Fruit fly (Drosophila melanogaster) whole organism, embryonic: Measurements from ENCODE around the gene Fatp1.

Experiments used
- Atf6 ChIP-seq: fragments of 200-800 bp; sonication (Bioruptor generic); IDR thresholded peaks from 2 replicates; pipeline ENCODE4 v1.3.6; 2022; ENCODE audit warnings: missing biosample characterization, missing genetic modification characterization
- CG10462 ChIP-seq: fragments of 200-800 bp; sonication (Bioruptor generic); optimal IDR thresholded peaks from 2 replicates; lab custom pipeline; 2016; ENCODE audit warnings: missing biosample characterization, missing genetic modification characterization
- CG11456 ChIP-seq: fragments of 200-800 bp; sonication (Bioruptor generic); IDR thresholded peaks from 3 replicates; pipeline ENCODE4 v1.3.6; 2022; ENCODE audit warnings: missing biosample characterization, missing genetic modification characterization
- CG11723 ChIP-seq: fragments of 200-800 bp; sonication (Bioruptor generic); optimal IDR thresholded peaks from 2 replicates; lab custom pipeline; 2017; ENCODE audit warnings: missing biosample characterization, mild to moderate bottlenecking, missing genetic modification characterization
- CG12219 ChIP-seq: fragments of 200-800 bp; sonication (Bioruptor generic); optimal IDR thresholded peaks from 3 replicates; lab custom pipeline; 2018; ENCODE audit warnings: missing biosample characterization, mild to moderate bottlenecking, missing genetic modification characterization
- CG1233 ChIP-seq: fragments of 200-800 bp; sonication (Bioruptor generic); optimal IDR thresholded peaks from 4 replicates; lab custom pipeline; 2018; ENCODE audit warnings: missing biosample characterization, mild to moderate bottlenecking, missing genetic modification characterization
- CG13287 ChIP-seq: fragments of 200-800 bp; sonication (Bioruptor generic); IDR thresholded peaks from 2 replicates; pipeline ENCODE4 v1.3.6; 2022; ENCODE audit warnings: missing biosample characterization, missing genetic modification characterization; ENCODE audit not compliant: partially characterized antibody
- CG13424 ChIP-seq: fragments of 200-800 bp; sonication (Bioruptor generic); optimal IDR thresholded peaks from 2 replicates; lab custom pipeline; 2019; ENCODE audit warnings: missing biosample characterization, mild to moderate bottlenecking, missing genetic modification characterization, moderate library complexity
- CG14014 ChIP-seq: fragments of 200-800 bp; sonication (Bioruptor generic); IDR thresholded peaks from 2 replicates; pipeline ENCODE4 v1.3.6; 2022; ENCODE audit warnings: missing biosample characterization, missing genetic modification characterization
- CG14441 ChIP-seq: fragments of 200-800 bp; sonication (Bioruptor generic); IDR thresholded peaks from 2 replicates; pipeline ENCODE4 v1.3.6; 2022; ENCODE audit warnings: missing biosample characterization, missing genetic modification characterization
- CG15011 ChIP-seq: fragments of 200-800 bp; sonication (Bioruptor generic); optimal IDR thresholded peaks from 3 replicates; lab custom pipeline; 2018; ENCODE audit warnings: missing biosample characterization, mild to moderate bottlenecking, missing genetic modification characterization
- CG15269 ChIP-seq: fragments of 200-800 bp; sonication (Bioruptor generic); optimal IDR thresholded peaks from 2 replicates; lab custom pipeline; 2018; ENCODE audit warnings: missing biosample characterization, mild to moderate bottlenecking, missing genetic modification characterization, moderate library complexity
- CG17385 ChIP-seq: fragments of 200-800 bp; sonication (Bioruptor generic); optimal IDR thresholded peaks from 3 replicates; lab custom pipeline; 2018; ENCODE audit warnings: missing biosample characterization, mild to moderate bottlenecking, missing genetic modification characterization
- CG17612 ChIP-seq: fragments of 200-800 bp; sonication (Bioruptor generic); IDR thresholded peaks from 2 replicates; pipeline ENCODE4 v1.3.6; 2022; ENCODE audit warnings: missing biosample characterization, missing genetic modification characterization
- CG32772 ChIP-seq: fragments of 200-800 bp; sonication (Bioruptor generic); IDR thresholded peaks from 2 replicates; pipeline ENCODE4 v1.3.6; 2022; ENCODE audit warnings: missing biosample characterization, missing genetic modification characterization
- CG34224 ChIP-seq: fragments of 200-800 bp; sonication (Bioruptor generic); IDR thresholded peaks from 3 replicates; pipeline ENCODE4 v1.3.6; 2022; ENCODE audit warnings: missing biosample characterization, missing genetic modification characterization; ENCODE audit not compliant: partially characterized antibody
- CG34376 ChIP-seq: fragments of 200-800 bp; sonication (Bioruptor generic); optimal IDR thresholded peaks from 2 replicates; lab custom pipeline; 2018; ENCODE audit warnings: missing biosample characterization, mild to moderate bottlenecking, missing genetic modification characterization
- CG43689 ChIP-seq: fragments of 200-800 bp; sonication (Bioruptor generic); IDR thresholded peaks from 2 replicates; pipeline ENCODE4 v1.3.6; 2022; ENCODE audit warnings: missing biosample characterization, missing genetic modification characterization
- CG4424 ChIP-seq: fragments of 200-800 bp; sonication (Bioruptor generic); optimal IDR thresholded peaks from 3 replicates; lab custom pipeline; 2016; ENCODE audit warnings: missing biosample characterization, missing genetic modification characterization
- CG4820 ChIP-seq: fragments of 200-800 bp; sonication (Bioruptor generic); optimal IDR thresholded peaks from 3 replicates; lab custom pipeline; 2016; ENCODE audit warnings: missing biosample characterization, missing genetic modification characterization
- CG5245 ChIP-seq: fragments of 200-800 bp; sonication (Bioruptor generic); optimal IDR thresholded peaks from 3 replicates; lab custom pipeline; 2016; ENCODE audit warnings: missing biosample characterization, missing genetic modification characterization
- CG5953 ChIP-seq: fragments of 200-800 bp; sonication (Bioruptor generic); IDR thresholded peaks from 2 replicates; pipeline ENCODE4 v1.3.6; 2022; ENCODE audit warnings: missing biosample characterization, missing genetic modification characterization
- CG6654 ChIP-seq: fragments of 200-800 bp; sonication (Bioruptor generic); optimal IDR thresholded peaks from 2 replicates; lab custom pipeline; 2017; ENCODE audit warnings: missing biosample characterization, mild to moderate bottlenecking, missing genetic modification characterization
- CG6683 ChIP-seq: fragments of 200-800 bp; sonication (Bioruptor generic); optimal IDR thresholded peaks from 2 replicates; lab custom pipeline; 2017; ENCODE audit warnings: missing biosample characterization, mild to moderate bottlenecking, missing genetic modification characterization, missing genetic modification reagents
- CG7987 ChIP-seq: fragments of 200-800 bp; sonication (Bioruptor generic); optimal IDR thresholded peaks from 2 replicates; lab custom pipeline; 2018; ENCODE audit warnings: missing biosample characterization, mild to moderate bottlenecking, missing genetic modification characterization, moderate library complexity
- CHES-1-like ChIP-seq: fragments of 200-800 bp; sonication (Bioruptor generic); optimal IDR thresholded peaks from 2 replicates; lab custom pipeline; 2016; ENCODE audit warnings: missing biosample characterization, missing genetic modification characterization
- D19A ChIP-seq: fragments of 200-800 bp; optimal IDR thresholded peaks from 3 replicates; lab custom pipeline; 2019; ENCODE audit warnings: missing biosample characterization, mild to moderate bottlenecking, missing genetic modification characterization, moderate library complexity
- Deaf1 ChIP-seq: fragments of 200-800 bp; optimal IDR thresholded peaks from 3 replicates; lab custom pipeline; 2019; ENCODE audit warnings: missing biosample characterization, mild to moderate bottlenecking, missing genetic modification characterization, moderate library complexity
- Dek ChIP-seq: fragments of 200-800 bp; sonication (Bioruptor generic); optimal IDR thresholded peaks from 3 replicates; lab custom pipeline; 2019; ENCODE audit warnings: missing biosample characterization, mild to moderate bottlenecking, missing genetic modification characterization, moderate library complexity
- E2f1 ChIP-seq: fragments of 200-800 bp; sonication (Bioruptor generic); IDR thresholded peaks from 2 replicates; pipeline ENCODE4 v1.3.6; 2022; ENCODE audit warnings: missing biosample characterization, missing genetic modification characterization
- Fer1 ChIP-seq: fragments of 200-800 bp; sonication (Bioruptor generic); optimal IDR thresholded peaks from 2 replicates; lab custom pipeline; 2017; ENCODE audit warnings: missing biosample characterization, mild to moderate bottlenecking, missing genetic modification characterization
- H2.0 ChIP-seq: fragments of 200-800 bp; sonication (Bioruptor generic); IDR thresholded peaks from 2 replicates; pipeline ENCODE4 v1.3.6; 2022; ENCODE audit warnings: missing biosample characterization, missing genetic modification characterization
- Hey ChIP-seq: fragments of 200-800 bp; sonication (Bioruptor generic); optimal IDR thresholded peaks from 3 replicates; lab custom pipeline; 2018; ENCODE audit warnings: missing biosample characterization, mild to moderate bottlenecking, missing genetic modification characterization
- Hr51 ChIP-seq, 2 experiments: fragments of 200-800 bp; sonication (Bioruptor generic); optimal IDR thresholded peaks; 2 replicates in 1 of 2; 3 replicates in 1 of 2; lab custom pipeline; 2016 to 2018; ENCODE audit warnings: missing biosample characterization in 2 of 2, missing genetic modification characterization in 2 of 2, mild to moderate bottlenecking in 1 of 2, moderate library complexity in 1 of 2
- Lhr ChIP-seq: fragments of 200-800 bp; sonication (Bioruptor generic); optimal IDR thresholded peaks from 3 replicates; lab custom pipeline; 2017; ENCODE audit warnings: mild to moderate bottlenecking, missing biosample characterization, missing genetic modification reagents, missing genetic modification characterization
- Lim3 ChIP-seq: fragments of 200-800 bp; sonication (Bioruptor generic); IDR thresholded peaks from 2 replicates; pipeline ENCODE4 v1.3.6; 2022; ENCODE audit warnings: missing biosample characterization, missing genetic modification characterization
- Meics ChIP-seq: fragments of 200-800 bp; sonication (Bioruptor generic); optimal IDR thresholded peaks from 2 replicates; lab custom pipeline; 2017; ENCODE audit warnings: missing biosample characterization, mild to moderate bottlenecking, missing genetic modification characterization
- NK7.1 ChIP-seq: fragments of 200-800 bp; sonication (Bioruptor generic); optimal IDR thresholded peaks from 3 replicates; lab custom pipeline; 2016; ENCODE audit warnings: missing biosample characterization, missing genetic modification characterization
- Stat92E ChIP-seq, 3 experiments: fragments of >200 bp in 2 of 3; fragments of 200-800 bp in 1 of 3; sonication (Bioruptor generic) in 1 of 3; optimal IDR thresholded peaks; 2 replicates each; lab custom pipeline; 2017 to 2019; ENCODE audit warnings: missing biosample characterization in 3 of 3, missing genetic modification characterization in 3 of 3, mild to moderate bottlenecking in 1 of 3, moderate library complexity in 1 of 3
- ase ChIP-seq: fragments of 200-800 bp; sonication (Bioruptor generic); IDR thresholded peaks from 3 replicates; pipeline ENCODE4 v1.3.6; 2022; ENCODE audit warnings: missing biosample characterization, missing genetic modification characterization
- bowl ChIP-seq: fragments of 200-800 bp; sonication (Bioruptor generic); IDR thresholded peaks from 2 replicates; pipeline ENCODE4 v1.3.6; 2022; ENCODE audit warnings: missing biosample characterization, missing genetic modification characterization
- crol ChIP-seq: fragments of 200-800 bp; sonication (Bioruptor generic); IDR thresholded peaks from 2 replicates; pipeline ENCODE4 v1.3.6; 2022; ENCODE audit warnings: missing biosample characterization, missing genetic modification characterization
- ham ChIP-seq: fragments of 200-800 bp; sonication (Bioruptor generic); IDR thresholded peaks from 2 replicates; pipeline ENCODE4 v1.3.6; 2022; ENCODE audit warnings: missing biosample characterization, missing genetic modification characterization
- lilli ChIP-seq: fragments of 200-800 bp; sonication (Bioruptor generic); optimal IDR thresholded peaks from 3 replicates; lab custom pipeline; 2016; ENCODE audit warnings: missing biosample characterization, missing genetic modification characterization
- prd ChIP-seq, 3 experiments: fragments of >200 bp in 2 of 3; fragments of 200-800 bp in 1 of 3; sonication (Bioruptor generic) in 1 of 3; optimal IDR thresholded peaks in 2 of 3; IDR thresholded peaks in 1 of 3; 2 replicates in 2 of 3; 3 replicates in 1 of 3; pipeline versions ENCODE4 v1.3.6 to Lab custom; 2017 to 2022; ENCODE audit warnings: missing biosample characterization in 1 of 3, missing genetic modification characterization in 1 of 3
- pzg ChIP-seq: fragments of 200-800 bp; sonication (Bioruptor generic); optimal IDR thresholded peaks from 3 replicates; lab custom pipeline; 2018; ENCODE audit warnings: missing biosample characterization, mild to moderate bottlenecking, missing genetic modification characterization, moderate library complexity
- stc ChIP-seq: fragments of 200-800 bp; sonication (Bioruptor generic); IDR thresholded peaks from 2 replicates; pipeline ENCODE4 v1.3.6; 2022; ENCODE audit warnings: missing biosample characterization, missing genetic modification characterization
- sug ChIP-seq: fragments of 200-800 bp; optimal IDR thresholded peaks from 2 replicates; lab custom pipeline; 2019; ENCODE audit warnings: missing biosample characterization, mild to moderate bottlenecking, missing genetic modification characterization, moderate library complexity
- vvl ChIP-seq: fragments of 200-800 bp; sonication (Bioruptor generic); IDR thresholded peaks from 2 replicates; pipeline ENCODE4 v1.3.6; 2022; ENCODE audit warnings: missing biosample characterization, missing genetic modification characterization
- zen2 ChIP-seq: fragments of 200-800 bp; sonication (Bioruptor generic); IDR thresholded peaks from 3 replicates; pipeline ENCODE4 v1.3.6; 2022; ENCODE audit warnings: missing biosample characterization, missing genetic modification characterization; ENCODE audit not compliant: partially characterized antibody

The Fatp1 gene

dm6 chr2L:10565674-10566073, 48.7 kb upstream of the Fatp1 start (continued):
- TF ChIP-seq CG12219, result peak; percentile 48
- TF ChIP-seq CG34376 (GFP tag; lab: Kevin White, UChicago), result no peak
- peak; percentile 26 for TF ChIP-seq CG1233
- no peak for TF ChIP-seq Lim3 (GFP tag; lab: Robert Waterston, UW)
- no peak for TF ChIP-seq CG5953
- TF ChIP-seq Meics (GFP tag; lab: Kevin White, UChicago), result peak; percentile 72
- TF ChIP-seq CG34224 (GFP tag; lab: Robert Waterston, UW), result no peak
- peak; percentile 40; the same call in 1 of the 3 replicates for TF ChIP-seq ase
- peak; percentile 6 for TF ChIP-seq CHES-1-like
- TF ChIP-seq CG10462, result no peak
- TF ChIP-seq Hr51 (GFP tag; optimal IDR thresholded peaks at IDR 0.05; lab: Kevin White, UChicago), result peak; percentile 25 to 54
- TF ChIP-seq CG17385 (GFP tag; lab: Kevin White, UChicago), result peak; percentile 49
- TF ChIP-seq Deaf1 (tag; lab: Kevin White, UChicago), result peak; percentile 43
- no peak for TF ChIP-seq CG4820 (GFP tag; lab: Kevin White, UChicago)
- no peak for TF ChIP-seq CG17612 (GFP tag; lab: Robert Waterston, UW)
- no peak for TF ChIP-seq zen2 (GFP tag; lab: Robert Waterston, UW)
- TF ChIP-seq Atf6, result peak; percentile 65
- TF ChIP-seq CG15011 (GFP tag; lab: Kevin White, UChicago), result no peak
- TF ChIP-seq Stat92E (GFP tag; optimal IDR thresholded peaks at IDR 0.05; lab: Kevin White, UChicago), result no peak
- peak; percentile 32; the same call in 1 of the 2 replicates for TF ChIP-seq CG14441 (GFP tag; lab: Robert Waterston, UW)
- TF ChIP-seq vvl, result peak; percentile 53; the same call in 1 of the 2 replicates
- TF ChIP-seq H2.0, result peak; percentile 49
- TF ChIP-seq CG7987, result no peak
- no peak for TF ChIP-seq crol (GFP tag; lab: Robert Waterston, UW)
- TF ChIP-seq CG6683, result peak; percentile 20
- 0 out of 3 replicates have a peak, but pooled peaks have one; percentile 64 for TF ChIP-seq CG11456 (GFP tag; lab: Robert Waterston, UW)
- TF ChIP-seq CG32772 (GFP tag; lab: Robert Waterston, UW), result no peak
- TF ChIP-seq CG4424 (GFP tag; lab: Kevin White, UChicago), result no peak
- no peak for TF ChIP-seq prd (optimal IDR thresholded peaks at IDR 0.05; lab: Kevin White, UChicago)
- TF ChIP-seq prd (GFP tag; IDR thresholded peaks at IDR 0.05; lab: Robert Waterston, UW), result peak; percentile 63; the same call in 2 of the 3 replicates
- peak; percentile 57; the same call in 1 of the 2 replicates for TF ChIP-seq E2f1 (GFP tag; lab: Robert Waterston, UW)
- no peak for TF ChIP-seq CG11723 (GFP tag; lab: Kevin White, UChicago)
- peak; percentile 58 for TF ChIP-seq lilli (GFP tag; lab: Kevin White, UChicago)
- no peak for TF ChIP-seq sug
- TF ChIP-seq Dek, result peak; percentile 16
- no peak for TF ChIP-seq CG6654 (GFP tag; lab: Kevin White, UChicago)
- TF ChIP-seq CG13424 (tag; lab: Kevin White, UChicago), result peak; percentile 35
- TF ChIP-seq D19A (tag; lab: Kevin White, UChicago), result peak; percentile 4
- no peak for TF ChIP-seq CG13287 (GFP tag; lab: Robert Waterston, UW)
- TF ChIP-seq NK7.1, result peak; percentile 14
- peak; percentile 53 for TF ChIP-seq CG15269 (tag; lab: Kevin White, UChicago)
- no peak for TF ChIP-seq ham
- no peak for TF ChIP-seq CG5245 (GFP tag; lab: Kevin White, UChicago)
- no peak for TF ChIP-seq Hey (tag; lab: Kevin White, UChicago)
- TF ChIP-seq CG14014 (GFP tag; lab: Robert Waterston, UW), result peak; percentile 69
- no peak for TF ChIP-seq CG43689
- peak; percentile 84 for TF ChIP-seq Fer1
- TF ChIP-seq Lhr (GFP tag; lab: Kevin White, UChicago), result no peak
- no peak for TF ChIP-seq stc (GFP tag; lab: Robert Waterston, UW)
- TF ChIP-seq bowl, result no peak
- TF ChIP-seq pzg (GFP tag; lab: Kevin White, UChicago), result no peak
